Worm (Caenorhabditis elegans) whole organism, L3 larva: Measurements from ENCODE around the gene K01B6.4.

Experiments
- ceh-16 ChIP-seq: sonication (generic microtip); optimal IDR thresholded peaks from 2 replicates; lab custom pipeline; 2017; ENCODE audit warnings: missing biosample characterization, missing genetic modification characterization
- elt-1 ChIP-seq: fragments of 150-350 bp; optimal IDR thresholded peaks from 2 replicates; lab custom pipeline; 2014; ENCODE audit warnings: missing biosample characterization, missing genetic modification characterization
- fkh-10 ChIP-seq: sonication (generic microtip); optimal IDR thresholded peaks from 2 replicates; lab custom pipeline; 2017; ENCODE audit warnings: missing biosample characterization, missing genetic modification reagents, missing genetic modification characterization
- jun-1 ChIP-seq: fragments of 150-350 bp; optimal IDR thresholded peaks from 2 replicates; lab custom pipeline; 2014; ENCODE audit warnings: missing biosample characterization, missing genetic modification reagents, missing genetic modification characterization
- nhr-12 ChIP-seq: fragments of 150-350 bp; optimal IDR thresholded peaks from 2 replicates; lab custom pipeline; 2014; ENCODE audit warnings: missing biosample characterization, missing genetic modification characterization
- nhr-237 ChIP-seq: fragments of 150-350 bp; optimal IDR thresholded peaks from 2 replicates; lab custom pipeline; 2014; ENCODE audit warnings: missing biosample characterization, missing genetic modification characterization
- nhr-28 ChIP-seq: fragments of 150-350 bp; optimal IDR thresholded peaks from 2 replicates; lab custom pipeline; 2014; ENCODE audit warnings: missing biosample characterization, missing genetic modification characterization
- nhr-76 ChIP-seq: fragments of 150-350 bp; sonication (generic microtip); optimal IDR thresholded peaks from 5 replicates; lab custom pipeline; 2014; ENCODE audit warnings: missing biosample characterization, missing genetic modification characterization
- pha-4 ChIP-seq: fragments of 150-350 bp; optimal IDR thresholded peaks from 2 replicates; lab custom pipeline; 2014; ENCODE audit warnings: missing biosample characterization, missing genetic modification reagents, missing genetic modification characterization
- pqm-1 ChIP-seq: fragments of 150-350 bp; optimal IDR thresholded peaks from 2 replicates; lab custom pipeline; 2017; ENCODE audit warnings: missing biosample characterization, missing genetic modification characterization, inconsistent platforms
- skn-1 ChIP-seq: fragments of 150-350 bp; optimal IDR thresholded peaks from 2 replicates; lab custom pipeline; 2014; ENCODE audit warnings: missing biosample characterization, missing genetic modification characterization
- tbx-2 ChIP-seq: sonication (generic microtip); optimal IDR thresholded peaks from 2 replicates; lab custom pipeline; 2016; ENCODE audit warnings: mild to moderate bottlenecking, missing genetic modification characterization, missing compliant biosample characterization
- unc-39 ChIP-seq: sonication (generic microtip); optimal IDR thresholded peaks from 4 replicates; lab custom pipeline; 2017; ENCODE audit warnings: missing biosample characterization, missing genetic modification characterization
- zag-1 ChIP-seq: fragments of 150-350 bp; optimal IDR thresholded peaks from 2 replicates; lab custom pipeline; 2014; ENCODE audit warnings: missing biosample characterization, missing genetic modification characterization

DNA sequence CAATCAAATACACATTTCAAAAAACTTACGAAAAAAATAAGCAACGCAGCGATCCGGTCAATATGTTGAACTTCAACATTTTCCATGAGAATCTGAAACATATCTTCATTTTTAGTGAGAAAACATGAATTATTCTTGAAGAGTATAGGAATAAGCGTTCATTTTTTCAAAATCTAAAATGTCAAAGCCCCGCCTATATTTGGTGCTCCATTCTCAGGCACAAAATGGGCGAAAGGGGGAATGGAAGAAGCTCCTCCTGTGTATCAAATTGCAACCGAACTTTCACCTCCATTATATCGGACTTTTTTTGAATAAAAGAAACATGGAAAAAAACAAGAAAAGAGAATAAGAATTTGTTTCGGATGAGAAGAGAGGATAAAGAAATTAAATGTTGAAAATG is 9.4 kb upstream of the K01B6.4 start, which contains the start of gene srx-45:
- TF ChIP-seq pqm-1 (tag; lab: Kevin White, UChicago) (no peak), elt-1 (tag; lab: Kevin White, UChicago) (no peak), pha-4 (no peak), jun-1 (tag; lab: Kevin White, UChicago) (no peak), unc-39 (tag; lab: Kevin White, UChicago) (no peak), fkh-10 (GFP tag; lab: Kevin White, UChicago) (no peak), nhr-76 (tag; lab: Kevin White, UChicago) (no peak), nhr-12 (tag; lab: Kevin White, UChicago) (no peak), zag-1 (tag; lab: Kevin White, UChicago) (no peak), skn-1 (no peak), nhr-237 (tag; lab: Kevin White, UChicago) (no peak), tbx-2 (tag; lab: Kevin White, UChicago) (no peak), ceh-16 (tag; lab: Kevin White, UChicago) (no peak), nhr-28 (tag; lab: Kevin White, UChicago) (no peak)
